Worm (Caenorhabditis elegans) whole organism, L1 larva: ENCODE data around the gene cit-1.2.

Source experiments
- C04F5.9 ChIP-seq: sonication (generic microtip); optimal IDR thresholded peaks from 2 replicates; lab custom pipeline; 2016; ENCODE audit warnings: missing genetic modification characterization, missing compliant biosample characterization
- C16A3.4 ChIP-seq: fragments of 150-350 bp; optimal IDR thresholded peaks from 2 replicates; lab custom pipeline; 2014; ENCODE audit warnings: missing biosample characterization, missing genetic modification characterization
- C34B4.2 ChIP-seq: sonication (generic microtip); optimal IDR thresholded peaks from 2 replicates; lab custom pipeline; 2017; ENCODE audit warnings: mild to moderate bottlenecking, missing genetic modification characterization, missing compliant biosample characterization
- F16B12.6 ChIP-seq: fragments of 150-350 bp; optimal IDR thresholded peaks from 2 replicates; lab custom pipeline; 2014; ENCODE audit warnings: missing biosample characterization, missing genetic modification characterization
- Y116A8C.19 ChIP-seq: sonication (generic microtip); optimal IDR thresholded peaks from 2 replicates; lab custom pipeline; 2016; ENCODE audit warnings: missing compliant biosample characterization, missing genetic modification characterization, borderline replicate concordance
- ama-1 ChIP-seq: fragments of 150-350 bp; optimal IDR thresholded peaks from 2 replicates; lab custom pipeline; 2014
- blmp-1 ChIP-seq: fragments of 150-350 bp; optimal IDR thresholded peaks from 2 replicates; lab custom pipeline; 2014; ENCODE audit warnings: missing biosample characterization, missing genetic modification characterization
- ceh-8 ChIP-seq: fragments of 200-800 bp; sonication (Bioruptor generic); optimal IDR thresholded peaks from 2 replicates; lab custom pipeline; 2018; ENCODE audit warnings: mild to moderate bottlenecking, missing genetic modification characterization, moderate library complexity, missing compliant biosample characterization
- ceh-88 ChIP-seq: fragments of 200-800 bp; sonication (Bioruptor generic); IDR thresholded peaks from 2 replicates; pipeline ENCODE4 v1.3.6; 2022; ENCODE audit warnings: missing genetic modification characterization, missing compliant biosample characterization
- ces-1 ChIP-seq: fragments of 150-350 bp; optimal IDR thresholded peaks from 2 replicates; lab custom pipeline; 2014; ENCODE audit warnings: missing biosample characterization, missing genetic modification reagents, missing genetic modification characterization
- dpl-1 ChIP-seq, 3 experiments: fragments of 150-350 bp in 2 of 3; sonication (generic microtip) in 1 of 3; optimal IDR thresholded peaks; 2 replicates each; lab custom pipeline; 2014 to 2017; ENCODE audit warnings: missing biosample characterization in 3 of 3, missing genetic modification characterization in 3 of 3, missing genetic modification reagents in 3 of 3
- dsc-1 ChIP-seq: sonication (generic microtip); optimal IDR thresholded peaks from 2 replicates; lab custom pipeline; 2016; ENCODE audit warnings: mild to moderate bottlenecking, missing genetic modification characterization, missing compliant biosample characterization
- efl-3 ChIP-seq: fragments of 200-800 bp; sonication (Bioruptor generic); optimal IDR thresholded peaks from 2 replicates; lab custom pipeline; 2018; ENCODE audit warnings: mild to moderate bottlenecking, missing genetic modification characterization, missing compliant biosample characterization
- egl-13 ChIP-seq: sonication (generic microtip); optimal IDR thresholded peaks from 2 replicates; lab custom pipeline; 2016; ENCODE audit warnings: missing genotype, missing genetic modification reagents, missing genetic modification characterization, missing compliant biosample characterization
- egl-27 ChIP-seq, 2 experiments: fragments of 150-350 bp in 1 of 2; sonication (generic microtip); optimal IDR thresholded peaks; 3 replicates each; lab custom pipeline; 2017 to 2018; ENCODE audit warnings: missing biosample characterization in 2 of 2, missing genetic modification characterization in 2 of 2, missing genetic modification reagents in 2 of 2
- elt-2 ChIP-seq: sonication (generic microtip); optimal IDR thresholded peaks from 2 replicates; lab custom pipeline; 2016; ENCODE audit warnings: missing genetic modification characterization, mild to moderate bottlenecking, inconsistent platforms, missing compliant biosample characterization, missing genetic modification reagents
- fkh-10 ChIP-seq: sonication (generic microtip); optimal IDR thresholded peaks from 2 replicates; lab custom pipeline; 2017; ENCODE audit warnings: missing biosample characterization, missing genetic modification reagents, missing genetic modification characterization
- fkh-4 ChIP-seq: sonication (generic microtip); optimal IDR thresholded peaks from 2 replicates; lab custom pipeline; 2016; ENCODE audit warnings: missing compliant biosample characterization, missing genetic modification characterization, borderline replicate concordance
- hlh-17 ChIP-seq: fragments of 200-800 bp; sonication (Bioruptor generic); optimal IDR thresholded peaks from 2 replicates; lab custom pipeline; 2018; ENCODE audit warnings: missing genetic modification characterization, mild to moderate bottlenecking, missing compliant biosample characterization, moderate library complexity, borderline replicate concordance
- hlh-4 ChIP-seq: sonication (generic microtip); optimal IDR thresholded peaks from 2 replicates; lab custom pipeline; 2016; ENCODE audit warnings: mild to moderate bottlenecking, missing genetic modification characterization, missing compliant biosample characterization
- isw-1 ChIP-seq: fragments of 200-800 bp; sonication (Bioruptor generic); IDR thresholded peaks from 2 replicates; pipeline ENCODE4 v1.3.6; 2022; ENCODE audit warnings: missing genetic modification characterization, missing compliant biosample characterization
- jun-1 ChIP-seq: fragments of 150-350 bp; optimal IDR thresholded peaks from 2 replicates; lab custom pipeline; 2014; ENCODE audit warnings: missing biosample characterization, missing genetic modification reagents, missing genetic modification characterization
- lin-13 ChIP-seq: fragments of 150-350 bp; optimal IDR thresholded peaks from 2 replicates; lab custom pipeline; 2014; ENCODE audit warnings: missing biosample characterization, missing genetic modification reagents, missing genetic modification characterization
- lin-14 ChIP-seq: fragments of 200-800 bp; sonication (Bioruptor generic); optimal IDR thresholded peaks from 2 replicates; lab custom pipeline; 2018; ENCODE audit warnings: mild to moderate bottlenecking, missing genetic modification characterization, moderate library complexity, missing compliant biosample characterization
- lin-15B ChIP-seq: fragments of 150-350 bp; sonication (generic microtip); optimal IDR thresholded peaks from 3 replicates; lab custom pipeline; 2014; ENCODE audit warnings: missing biosample characterization, missing genetic modification characterization
- lir-3 ChIP-seq: sonication (generic microtip); optimal IDR thresholded peaks from 2 replicates; lab custom pipeline; 2016; ENCODE audit warnings: mild to moderate bottlenecking, missing genetic modification characterization, moderate library complexity, missing compliant biosample characterization; ENCODE audit not compliant: poor library complexity
- mab-9 ChIP-seq: fragments of 200-800 bp; sonication (Bioruptor generic); IDR thresholded peaks from 2 replicates; pipeline ENCODE4 v1.3.6; 2022; ENCODE audit warnings: missing genetic modification reagents, missing genetic modification characterization, missing compliant biosample characterization
- mdl-1 ChIP-seq, 2 experiments: fragments of 150-350 bp; optimal IDR thresholded peaks; 2 replicates each; lab custom pipeline; 2014 to 2017; ENCODE audit warnings: missing biosample characterization in 2 of 2, missing genetic modification characterization in 2 of 2, inconsistent platforms in 1 of 2
- mep-1 ChIP-seq: fragments of 150-350 bp; optimal IDR thresholded peaks from 2 replicates; lab custom pipeline; 2014; ENCODE audit warnings: missing biosample characterization, missing genetic modification characterization
- nhr-11 ChIP-seq: fragments of 150-350 bp; optimal IDR thresholded peaks from 2 replicates; lab custom pipeline; 2014; ENCODE audit warnings: missing biosample characterization, missing genetic modification characterization
- nhr-12 ChIP-seq: sonication (generic microtip); optimal IDR thresholded peaks from 2 replicates; lab custom pipeline; 2017; ENCODE audit warnings: missing biosample characterization, missing genetic modification characterization
- nhr-20 ChIP-seq: sonication (generic microtip); optimal IDR thresholded peaks from 2 replicates; lab custom pipeline; 2016; ENCODE audit warnings: mild to moderate bottlenecking, missing genetic modification characterization, missing compliant biosample characterization
- nhr-237 ChIP-seq: fragments of 150-350 bp; optimal IDR thresholded peaks from 2 replicates; lab custom pipeline; 2014; ENCODE audit warnings: missing biosample characterization, missing genetic modification characterization
- nhr-28 ChIP-seq: fragments of 150-350 bp; optimal IDR thresholded peaks from 2 replicates; lab custom pipeline; 2014; ENCODE audit warnings: missing biosample characterization, missing genetic modification characterization
- nhr-47 ChIP-seq: sonication (generic microtip); optimal IDR thresholded peaks from 2 replicates; lab custom pipeline; 2016; ENCODE audit warnings: mild to moderate bottlenecking, missing genetic modification characterization, moderate library complexity, missing compliant biosample characterization
- nhr-76 ChIP-seq: sonication (generic microtip); optimal IDR thresholded peaks from 2 replicates; lab custom pipeline; 2017; ENCODE audit warnings: missing biosample characterization, missing genetic modification characterization
- nhr-84 ChIP-seq: sonication (generic microtip); optimal IDR thresholded peaks from 2 replicates; lab custom pipeline; 2017; ENCODE audit warnings: missing biosample characterization, missing genetic modification characterization
- nhr-85 ChIP-seq: sonication (generic microtip); peaks from one replicate; lab custom pipeline; 2016; ENCODE audit warnings: missing genetic modification characterization, inconsistent platforms, missing compliant biosample characterization
- nhr-90 ChIP-seq: sonication (generic microtip); optimal IDR thresholded peaks from 2 replicates; lab custom pipeline; 2016; ENCODE audit warnings: mild to moderate bottlenecking, missing genetic modification characterization, missing compliant biosample characterization; ENCODE audit not compliant: poor library complexity
- pax-3 ChIP-seq: fragments of 200-800 bp; sonication (Bioruptor generic); optimal IDR thresholded peaks from 2 replicates; lab custom pipeline; 2018; ENCODE audit warnings: mild to moderate bottlenecking, missing genetic modification characterization, moderate library complexity, missing compliant biosample characterization
- pqm-1 ChIP-seq: sonication (generic microtip); optimal IDR thresholded peaks from 3 replicates; lab custom pipeline; 2017; ENCODE audit warnings: missing biosample characterization, missing genetic modification characterization
- rnt-1 ChIP-seq: sonication (generic microtip); optimal IDR thresholded peaks from 2 replicates; lab custom pipeline; 2016; ENCODE audit warnings: mild to moderate bottlenecking, missing genetic modification characterization, moderate library complexity, missing compliant biosample characterization
- sox-4 ChIP-seq: sonication (generic microtip); optimal IDR thresholded peaks from 2 replicates; lab custom pipeline; 2016; ENCODE audit warnings: missing genetic modification characterization, missing compliant biosample characterization
- sptf-1 ChIP-seq: fragments of 150-350 bp; optimal IDR thresholded peaks from 2 replicates; lab custom pipeline; 2014; ENCODE audit warnings: missing biosample characterization, missing genetic modification characterization
- sup-37 ChIP-seq: fragments of 200-800 bp; sonication (Bioruptor generic); optimal IDR thresholded peaks from 2 replicates; lab custom pipeline; 2018; ENCODE audit warnings: mild to moderate bottlenecking, missing genetic modification characterization, missing compliant biosample characterization
- swsn-7 ChIP-seq: sonication (generic microtip); optimal IDR thresholded peaks from 2 replicates; lab custom pipeline; 2016; ENCODE audit warnings: missing genetic modification characterization, missing compliant biosample characterization
- tbx-2 ChIP-seq: sonication (generic microtip); optimal IDR thresholded peaks from 2 replicates; lab custom pipeline; 2016; ENCODE audit warnings: missing genetic modification characterization, missing compliant biosample characterization
- tlp-1 ChIP-seq: fragments of 150-350 bp; optimal IDR thresholded peaks from 2 replicates; lab custom pipeline; 2014; ENCODE audit warnings: missing biosample characterization, missing genetic modification characterization
- unc-130 ChIP-seq: fragments of 150-350 bp; optimal IDR thresholded peaks from 2 replicates; lab custom pipeline; 2017; ENCODE audit warnings: missing biosample characterization, missing genetic modification characterization, inconsistent platforms
- unc-30 ChIP-seq: sonication (generic microtip); optimal IDR thresholded peaks from 2 replicates; lab custom pipeline; 2017; ENCODE audit warnings: missing biosample characterization, missing genetic modification characterization
- unc-62 ChIP-seq: fragments of 150-350 bp; optimal IDR thresholded peaks from 2 replicates; lab custom pipeline; 2014; ENCODE audit warnings: missing biosample characterization, missing genetic modification reagents, missing genetic modification characterization
- vab-15 ChIP-seq: sonication (generic microtip); optimal IDR thresholded peaks from 2 replicates; lab custom pipeline; 2017; ENCODE audit warnings: missing genotype, mild to moderate bottlenecking, missing genetic modification characterization, missing compliant biosample characterization
- zip-4 ChIP-seq: fragments of 200-800 bp; sonication (Bioruptor generic); optimal IDR thresholded peaks from 2 replicates; lab custom pipeline; 2018; ENCODE audit warnings: mild to moderate bottlenecking, missing genetic modification characterization, moderate library complexity, missing compliant biosample characterization
- ztf-4 ChIP-seq: fragments of 150-350 bp; optimal IDR thresholded peaks from 2 replicates; lab custom pipeline; 2014; ENCODE audit warnings: missing biosample characterization, missing genetic modification characterization

The cit-1.2 gene

ce11 chrIII:8029487-8029886 lies 18.9 kb downstream of the cit-1.2 start, which contains the start of gene F44B9.8 (continued):
- peak; percentile 7 for TF ChIP-seq C04F5.9 (tag; lab: Kevin White, UChicago)
- TF ChIP-seq nhr-90 (tag; lab: Kevin White, UChicago), result peak; percentile 55
- no peak for TF ChIP-seq pax-3 (tag; lab: Kevin White, UChicago)
- no peak for TF ChIP-seq ceh-8 (GFP tag; lab: Kevin White, UChicago)
- TF ChIP-seq jun-1, result no peak
- TF ChIP-seq unc-130, result peak; percentile 73
- TF ChIP-seq elt-2 (tag; lab: Kevin White, UChicago), result no peak
- no peak for TF ChIP-seq nhr-237 (tag; lab: Kevin White, UChicago)
- peak; percentile 72 for TF ChIP-seq nhr-20 (tag; lab: Kevin White, UChicago)
- no peak for TF ChIP-seq hlh-4 (tag; lab: Kevin White, UChicago)
- no peak for TF ChIP-seq tlp-1
- no peak for TF ChIP-seq lin-13
- peak; percentile 12 for TF ChIP-seq ztf-4 (tag; lab: Kevin White, UChicago)
- no peak for TF ChIP-seq hlh-17
- TF ChIP-seq rnt-1 (tag; lab: Kevin White, UChicago), result peak; percentile 62
- no peak for TF ChIP-seq sptf-1 (tag; lab: Kevin White, UChicago)
- no peak for TF ChIP-seq fkh-4 (tag; lab: Kevin White, UChicago)
- peak; percentile 29 for TF ChIP-seq F16B12.6 (tag; lab: Kevin White, UChicago)
- TF ChIP-seq mdl-1 (tag; optimal IDR thresholded peaks at IDR 0.05; lab: Kevin White, UChicago), result peak in 1 of 2 experiments; percentile 32
- TF ChIP-seq mab-9 (GFP tag; lab: Robert Waterston, UW), result no peak
- no peak for TF ChIP-seq unc-30 (tag; lab: Kevin White, UChicago)
- no peak for TF ChIP-seq ces-1 (GFP tag; lab: Kevin White, UChicago)
- TF ChIP-seq sox-4 (tag; lab: Kevin White, UChicago), result no peak
- peak; percentile 19 for TF ChIP-seq blmp-1
- TF ChIP-seq pqm-1 (tag; lab: Kevin White, UChicago), result no peak
- TF ChIP-seq lir-3 (tag; lab: Kevin White, UChicago), result peak; percentile 24
- peak; percentile 67 for TF ChIP-seq swsn-7
- TF ChIP-seq nhr-84 (tag; lab: Kevin White, UChicago), result no peak
- TF ChIP-seq dpl-1 (GFP tag; optimal IDR thresholded peaks at IDR 0.05; lab: Kevin White, UChicago), result peak; percentile 60 to 82 (median 76)
- TF ChIP-seq nhr-85 (tag; lab: Kevin White, UChicago), result peak; percentile 79
- peak; percentile 78 for TF ChIP-seq lin-14 (GFP tag; lab: Kevin White, UChicago)
- TF ChIP-seq egl-13 (tag; lab: Kevin White, UChicago), result no peak
- no peak for TF ChIP-seq ceh-88 (GFP tag; lab: Robert Waterston, UW)
- no peak for TF ChIP-seq C34B4.2 (tag; lab: Kevin White, UChicago)
- TF ChIP-seq lin-15B, result peak; percentile 70
- TF ChIP-seq nhr-28 (tag; lab: Kevin White, UChicago), result no peak
- no peak for TF ChIP-seq vab-15 (tag; lab: Kevin White, UChicago)
- TF ChIP-seq tbx-2 (tag; lab: Kevin White, UChicago), result peak; percentile 55
- no peak for TF ChIP-seq nhr-11
- TF ChIP-seq isw-1 (GFP tag; lab: Robert Waterston, UW), result no peak
- no peak for TF ChIP-seq Y116A8C.19 (tag; lab: Kevin White, UChicago)
- no peak for TF ChIP-seq nhr-12 (tag; lab: Kevin White, UChicago)
- TF ChIP-seq fkh-10 (GFP tag; lab: Kevin White, UChicago), result no peak
- TF ChIP-seq C16A3.4 (tag; lab: Kevin White, UChicago), result peak; percentile 71
- TF ChIP-seq ama-1 (lab: Kevin White, UChicago), result no peak
- peak; percentile 50 for TF ChIP-seq nhr-47 (tag; lab: Kevin White, UChicago)
- TF ChIP-seq sup-37, result no peak
- no peak for TF ChIP-seq efl-3
- TF ChIP-seq mep-1, result peak; percentile 68
- no peak for TF ChIP-seq unc-62 (GFP tag; lab: Kevin White, UChicago)
- TF ChIP-seq nhr-76 (tag; lab: Kevin White, UChicago), result no peak
- no peak for TF ChIP-seq dsc-1 (tag; lab: Kevin White, UChicago)
- TF ChIP-seq egl-27 (tag; optimal IDR thresholded peaks at IDR 0.05; lab: Kevin White, UChicago), result no peak
- TF ChIP-seq zip-4 (GFP tag; lab: Kevin White, UChicago), result no peak
